Worm (Caenorhabditis elegans): Measurements from ENCODE around the gene srsx-15.

ce11 chrIV:5653649-5654048, 30.0 kb upstream of the srsx-15 start, which contains the start of gene clec-178:
- TF ChIP-seq rnt-1 (tag; optimal IDR thresholded peaks at IDR 0.05) (no peak), pax-1 (tag; optimal IDR thresholded peaks at IDR 0.05) (no peak)

Measured in whole organism, late embryonic.